Worm (Caenorhabditis elegans): ENCODE measurements around the gene F18A11.5.
A peak's percentile ranks its signal among the peaks of the same experiment; 100 is the strongest.
"Not testable (repeated sequence)": the region's sequence is repeated elsewhere in the genome, so short reads cannot be mapped to it uniquely, and the experiment has no call there.

The F18A11.5 gene

ce11 chrII:13036717-13037116, 22.6 kb upstream of the F18A11.5 start, which contains the start of gene F18A11.3:
F18A11.3 (minus strand) TSS chrII:13036841.
- TF ChIP-seq sea-1 (GFP tag; conservative IDR thresholded peaks at IDR 0.05) (no peak), flt-1 (GFP tag; IDR thresholded peaks at IDR 0.05) (no peak), tbx-37 (GFP tag; conservative IDR thresholded peaks at IDR 0.05) (no peak), tbx-11 (GFP tag; IDR thresholded peaks at IDR 0.05) (no peak), ceh-13 (GFP tag; optimal IDR thresholded peaks at IDR 0.05) (no peak), tra-4 (tag; optimal IDR thresholded peaks at IDR 0.05) (no peak), ets-7 (tag; optimal IDR thresholded peaks at IDR 0.05) (no peak)

ce11 chrII:13031649-13032191, 17.6 kb upstream of the F18A11.5 start, which contains the start of gene F18A11.2:
F18A11.2 (plus strand) TSS chrII:13031699.
- not testable (repeated sequence) for TF ChIP-seq ets-7 (tag; optimal IDR thresholded peaks at IDR 0.05); aly-1 (tag; optimal IDR thresholded peaks at IDR 0.05); ceh-13 (GFP tag; optimal IDR thresholded peaks at IDR 0.05)

DNA sequence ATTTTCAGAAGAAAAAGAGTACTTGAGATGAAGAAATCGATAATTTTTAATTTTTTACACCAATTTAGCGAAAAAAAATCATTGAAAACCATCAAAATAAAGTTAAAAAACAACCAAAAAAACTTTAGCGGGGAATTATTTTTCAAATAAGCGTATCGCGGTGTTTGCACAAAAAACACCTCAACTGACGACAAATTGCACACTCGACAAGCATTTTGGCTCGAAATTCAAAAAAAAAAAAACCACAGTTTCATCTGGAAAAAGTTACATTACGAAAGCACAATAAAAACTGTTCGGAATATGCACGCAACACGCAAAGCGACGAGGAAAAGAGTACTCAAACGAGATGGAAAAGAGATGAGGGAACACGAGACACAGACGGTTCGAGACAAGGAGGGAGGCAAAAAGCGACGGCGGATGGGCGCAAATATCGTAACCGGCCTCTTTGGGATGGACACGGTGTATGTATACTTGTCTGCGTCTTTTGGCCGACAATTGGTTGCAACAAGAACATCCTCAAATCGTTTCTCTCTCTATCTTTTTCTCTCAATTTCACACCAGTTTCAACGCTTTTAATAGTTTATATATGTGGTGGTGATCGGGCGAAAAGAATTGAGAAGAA, 16.6 kb upstream of the F18A11.5 start:
- TF ChIP-seq tra-4 (tag; optimal IDR thresholded peaks at IDR 0.05) (no peak), hnd-1 (tag; optimal IDR thresholded peaks at IDR 0.05) (no peak), flt-1 (GFP tag; IDR thresholded peaks at IDR 0.05) (no peak), hmbx-1 (tag; optimal IDR thresholded peaks at IDR 0.05) (no peak), ceh-13 (GFP tag; optimal IDR thresholded peaks at IDR 0.05) (no peak), ets-7 (tag; optimal IDR thresholded peaks at IDR 0.05) (no peak), B0310.2 (tag; optimal IDR thresholded peaks at IDR 0.05) (no peak), ceh-36 (tag; optimal IDR thresholded peaks at IDR 0.05) (no peak), F13C5.2 (tag; optimal IDR thresholded peaks at IDR 0.05) (no peak), tbx-37 (GFP tag; conservative IDR thresholded peaks at IDR 0.05) (no peak), hmg-4 (GFP tag; optimal IDR thresholded peaks at IDR 0.05) (no peak), ama-1 (optimal IDR thresholded peaks at IDR 0.05) (no peak), tbx-11 (GFP tag; IDR thresholded peaks at IDR 0.05) (no peak), pes-1 (GFP tag; IDR thresholded peaks at IDR 0.05) (no peak), sea-1 (GFP tag; conservative IDR thresholded peaks at IDR 0.05) (no peak), scrt-1 (GFP tag; IDR thresholded peaks at IDR 0.05) (no peak), aly-1 (tag; optimal IDR thresholded peaks at IDR 0.05) (no peak)

DNA sequence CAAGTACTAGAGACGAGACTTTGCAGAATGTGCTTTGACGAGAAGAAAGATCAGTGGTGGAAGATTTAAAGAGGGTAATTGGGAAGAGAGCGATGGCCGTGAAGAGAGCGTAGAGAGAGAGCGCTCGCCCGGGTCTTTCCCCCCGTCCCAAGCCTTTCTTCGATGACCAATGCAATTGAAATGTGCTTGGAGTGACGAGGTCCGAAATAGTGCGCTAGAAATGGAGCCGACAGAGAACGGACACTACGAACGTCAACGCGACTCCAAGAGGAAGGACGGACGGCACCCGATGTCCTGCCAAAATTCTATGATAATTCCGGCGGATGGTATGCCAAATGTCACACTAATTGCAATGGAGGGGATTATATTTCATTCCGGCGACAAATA, 16.0 kb upstream of the F18A11.5 start:
- TF ChIP-seq F13C5.2 (tag; optimal IDR thresholded peaks at IDR 0.05) (no peak), tra-4 (tag; optimal IDR thresholded peaks at IDR 0.05) (no peak), B0310.2 (tag; optimal IDR thresholded peaks at IDR 0.05) (no peak), pes-1 (GFP tag; IDR thresholded peaks at IDR 0.05) (no peak), aly-1 (tag; optimal IDR thresholded peaks at IDR 0.05) (no peak), hmbx-1 (tag; optimal IDR thresholded peaks at IDR 0.05) (no peak), ets-7 (tag; optimal IDR thresholded peaks at IDR 0.05) (no peak), ama-1 (optimal IDR thresholded peaks at IDR 0.05) (no peak), sea-1 (GFP tag; conservative IDR thresholded peaks at IDR 0.05) (no peak), tbx-37 (GFP tag; conservative IDR thresholded peaks at IDR 0.05) (no peak), ceh-36 (tag; optimal IDR thresholded peaks at IDR 0.05) (no peak), flt-1 (GFP tag; IDR thresholded peaks at IDR 0.05) (no peak), hnd-1 (tag; optimal IDR thresholded peaks at IDR 0.05) (no peak), hmg-4 (GFP tag; optimal IDR thresholded peaks at IDR 0.05) (no peak)

ce11 chrII:13029290-13030050, 15.4 kb upstream of the F18A11.5 start:
- TF ChIP-seq scrt-1 (GFP tag; IDR thresholded peaks at IDR 0.05) (no peak), hnd-1 (tag; optimal IDR thresholded peaks at IDR 0.05) (no peak), ets-7 (tag; optimal IDR thresholded peaks at IDR 0.05) (no peak), ceh-36 (tag; optimal IDR thresholded peaks at IDR 0.05) (no peak)

- TF ChIP-seq hnd-1 (tag; optimal IDR thresholded peaks at IDR 0.05) (no peak), ama-1 (optimal IDR thresholded peaks at IDR 0.05) (no peak), tra-4 (tag; optimal IDR thresholded peaks at IDR 0.05) (no peak), aly-1 (tag; optimal IDR thresholded peaks at IDR 0.05) (no peak), hmg-4 (GFP tag; optimal IDR thresholded peaks at IDR 0.05) (peak; percentile 5)
Observed at ce11 chrII:13025794-13026412, 11.8 kb upstream of the F18A11.5 start, which contains the start of gene max-2. max-2 (minus strand) TSS chrII:13025844.

ce11 chrII:13023518-13023917, 9.4 kb upstream of the F18A11.5 start:
- TF ChIP-seq B0310.2 (tag; optimal IDR thresholded peaks at IDR 0.05) (no peak), scrt-1 (GFP tag; IDR thresholded peaks at IDR 0.05) (no peak), hmbx-1 (tag; optimal IDR thresholded peaks at IDR 0.05) (no peak), F13C5.2 (tag; optimal IDR thresholded peaks at IDR 0.05) (no peak), ceh-13 (GFP tag; optimal IDR thresholded peaks at IDR 0.05) (no peak), aly-1 (tag; optimal IDR thresholded peaks at IDR 0.05) (no peak), ama-1 (optimal IDR thresholded peaks at IDR 0.05) (no peak), sea-1 (GFP tag; conservative IDR thresholded peaks at IDR 0.05) (no peak)

Data from whole organism, early embryonic.